Worm (Caenorhabditis elegans) whole organism, young adult: ENCODE data around the gene lcmt-1.

ENCODE experiments used
- attf-6 ChIP-seq: fragments of 200-800 bp; sonication (Bioruptor generic); IDR thresholded peaks from 2 replicates; pipeline ENCODE4 v1.3.6; 2022; ENCODE audit warnings: missing genetic modification reagents, missing genetic modification characterization, missing compliant biosample characterization
- sdz-38 ChIP-seq: sonication (generic microtip); optimal IDR thresholded peaks from 2 replicates; lab custom pipeline; 2016; ENCODE audit warnings: missing genotype, missing genetic modification characterization, missing compliant biosample characterization
- snpc-4 ChIP-seq, 5 experiments: fragments of 150-350 bp in 1 of 5; sonication (generic microtip) in 4 of 5; optimal IDR thresholded peaks; 2 replicates each; lab custom pipeline; 2014 to 2018; ENCODE audit warnings: missing genetic modification characterization in 5 of 5, missing biosample characterization in 3 of 5, antibody characterized with exemption in 2 of 5, mild to moderate bottlenecking in 2 of 5, missing compliant biosample characterization in 2 of 5, missing genotype in 2 of 5, moderate library complexity in 2 of 5, missing genetic modification reagents in 1 of 5

ce11 chrIII:4321399-4321798, 21.8 kb upstream of the lcmt-1 start, which contains the start of gene H38K22.7:
- TF ChIP-seq sdz-38 (tag; lab: Kevin White, UChicago) (no peak), snpc-4 (GFP tag; optimal IDR thresholded peaks at IDR 0.05; lab: Kevin White, UChicago) (no peak), snpc-4 (tag; optimal IDR thresholded peaks at IDR 0.05; lab: Kevin White, UChicago) (no peak), attf-6 (GFP tag; lab: Robert Waterston, UW) (no peak)
